Worm (Caenorhabditis elegans): Measurements from ENCODE around the gene H09F14.1.

Gene H09F14.1

ce11 chrV:10572614-10573013 is 42.8 kb downstream of the H09F14.1 start, which contains the start of gene del-6:
Gene del-6 (plus strand): TSS chrV:10572914.
- TF ChIP-seq dao-5 (tag; optimal IDR thresholded peaks at IDR 0.05) (no peak), W03F9.2 (tag; optimal IDR thresholded peaks at IDR 0.05) (no peak), him-1 (tag; optimal IDR thresholded peaks at IDR 0.05) (no peak)

DNA sequence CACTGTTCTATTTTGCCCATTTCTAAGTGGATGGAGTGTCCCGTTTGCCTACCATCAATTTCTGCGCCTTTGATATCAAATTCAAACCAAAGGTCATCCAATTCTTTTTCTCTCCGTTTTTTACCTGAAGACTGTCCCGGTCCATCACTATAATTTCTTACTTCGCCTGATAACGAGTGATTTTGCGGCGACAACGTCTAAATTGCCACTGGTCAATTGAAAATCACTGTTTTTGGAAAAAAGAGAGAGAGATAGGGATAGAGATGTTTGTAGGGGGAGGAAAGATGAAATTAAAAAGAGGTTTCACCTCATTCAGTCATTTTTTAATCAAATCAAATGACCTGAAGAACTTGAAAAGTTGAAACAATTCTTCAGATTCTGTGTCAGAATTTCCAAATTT is 43.9 kb downstream of the H09F14.1 start:
- TF ChIP-seq W03F9.2 (tag; optimal IDR thresholded peaks at IDR 0.05) (no peak), him-1 (tag; optimal IDR thresholded peaks at IDR 0.05) (no peak), dao-5 (tag; optimal IDR thresholded peaks at IDR 0.05) (no peak)

- TF ChIP-seq dao-5 (tag; optimal IDR thresholded peaks at IDR 0.05), result no peak
- TF ChIP-seq W03F9.2 (tag; optimal IDR thresholded peaks at IDR 0.05), result no peak
- TF ChIP-seq him-1 (tag; optimal IDR thresholded peaks at IDR 0.05), result no peak
These were observed 46.9 kb downstream of the H09F14.1 start for ce11 chrV:10568496-10568895.

DNA sequence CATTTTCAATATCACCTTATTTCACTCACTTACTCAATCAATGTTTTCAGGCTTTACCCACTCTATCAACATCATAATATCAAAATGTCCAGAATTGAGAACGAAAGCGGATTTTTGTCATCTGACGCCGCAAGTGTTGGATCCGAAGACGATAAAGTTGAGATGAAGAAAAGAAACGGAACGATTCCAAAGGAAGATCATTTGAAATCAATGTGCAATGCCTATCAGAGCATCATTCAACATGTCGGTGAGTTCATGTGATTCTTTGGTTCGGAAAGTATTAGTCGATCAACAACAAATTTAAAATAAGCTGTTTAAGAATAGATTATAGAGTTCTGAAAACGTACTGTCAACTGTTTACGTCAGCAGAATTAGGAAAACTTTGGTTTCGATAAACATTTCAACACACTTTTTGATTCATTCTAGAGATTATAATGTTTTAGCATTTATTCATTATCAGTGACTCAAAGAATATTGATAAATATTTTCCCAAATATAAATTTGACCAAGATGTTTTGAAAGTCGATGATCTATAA is 50.5 kb downstream of the H09F14.1 start, which contains the start of gene cat-4:
TSS of gene cat-4 (plus strand) at position 51 of the 536 bp plus-strand sequence.
- TF ChIP-seq dao-5 (tag; optimal IDR thresholded peaks at IDR 0.05), result no peak
- TF ChIP-seq him-1 (tag; optimal IDR thresholded peaks at IDR 0.05), result no peak
- TF ChIP-seq W03F9.2 (tag; optimal IDR thresholded peaks at IDR 0.05), result no peak

ce11 chrV:10564140-10564539 is 51.3 kb downstream of the H09F14.1 start:
- TF ChIP-seq dao-5 (tag; optimal IDR thresholded peaks at IDR 0.05) (no peak), W03F9.2 (tag; optimal IDR thresholded peaks at IDR 0.05) (no peak), him-1 (tag; optimal IDR thresholded peaks at IDR 0.05) (no peak)

ce11 chrV:10562817-10563216 is 52.6 kb downstream of the H09F14.1 start:
- TF ChIP-seq dao-5 (tag; optimal IDR thresholded peaks at IDR 0.05) (no peak), W03F9.2 (tag; optimal IDR thresholded peaks at IDR 0.05) (no peak), him-1 (tag; optimal IDR thresholded peaks at IDR 0.05) (no peak)
